Worm (Caenorhabditis elegans) whole organism, young adult: ENCODE measurements around the gene F22B3.10.

Source experiments
- D2030.7 ChIP-seq: fragments of 200-800 bp; sonication (Bioruptor generic); IDR thresholded peaks from 2 replicates; pipeline ENCODE4 v1.3.6; 2022; ENCODE audit warnings: missing genetic modification reagents, missing genetic modification characterization, missing compliant biosample characterization
- T07F8.4 ChIP-seq: sonication (generic microtip); optimal IDR thresholded peaks from 2 replicates; lab custom pipeline; 2016; ENCODE audit warnings: mild to moderate bottlenecking, missing genetic modification characterization, moderate library complexity, missing compliant biosample characterization
- Y53G8AR.9 ChIP-seq: fragments of 200-800 bp; sonication (Bioruptor generic); conservative IDR thresholded peaks from 2 replicates; pipeline ENCODE4 v1.3.6; 2022; ENCODE audit warnings: missing genetic modification reagents, missing genetic modification characterization, missing compliant biosample characterization
- ama-1 ChIP-seq, 3 experiments: fragments of 150-350 bp in 1 of 3; sonication (generic microtip) in 2 of 3; optimal IDR thresholded peaks; 2 replicates each; lab custom pipeline; 2014 to 2018; ENCODE audit warnings: missing biosample characterization in 2 of 3, missing genetic modification characterization in 2 of 3, missing genetic modification reagents in 2 of 3
- aptf-3 ChIP-seq: fragments of 200-800 bp; sonication (Bioruptor generic); IDR thresholded peaks from 2 replicates; pipeline ENCODE4 v1.3.6; 2022; ENCODE audit warnings: missing genetic modification characterization, missing compliant biosample characterization
- dpff-1 ChIP-seq: sonication (generic microtip); optimal IDR thresholded peaks from 2 replicates; lab custom pipeline; 2017; ENCODE audit warnings: mild to moderate bottlenecking, missing genetic modification characterization, missing compliant biosample characterization
- egl-18 ChIP-seq: fragments of 200-800 bp; sonication (Bioruptor generic); IDR thresholded peaks from 2 replicates; pipeline ENCODE4 v1.3.6; 2022; ENCODE audit warnings: missing genetic modification reagents, missing genetic modification characterization, missing compliant biosample characterization
- mel-28 ChIP-seq: sonication (generic microtip); optimal IDR thresholded peaks from 2 replicates; lab custom pipeline; 2016; ENCODE audit warnings: borderline replicate concordance, mild to moderate bottlenecking, missing genetic modification characterization, missing compliant biosample characterization
- nfya-1 ChIP-seq: sonication (generic microtip); optimal IDR thresholded peaks from 2 replicates; lab custom pipeline; 2017; ENCODE audit warnings: antibody characterized with exemption, missing compliant biosample characterization, missing genetic modification characterization, borderline replicate concordance; ENCODE audit not compliant: insufficient read depth
- pha-4 ChIP-seq: fragments of 150-350 bp; sonication (generic microtip); optimal IDR thresholded peaks from 2 replicates; lab custom pipeline; 2014; ENCODE audit warnings: missing biosample characterization, missing genetic modification reagents, missing genetic modification characterization
- sptf-2 ChIP-seq: fragments of 200-800 bp; sonication (Bioruptor generic); optimal IDR thresholded peaks from 2 replicates; lab custom pipeline; 2018; ENCODE audit warnings: mild to moderate bottlenecking, missing genetic modification characterization, missing compliant biosample characterization
- unc-130 ChIP-seq: sonication (generic microtip); optimal IDR thresholded peaks from 2 replicates; lab custom pipeline; 2016; ENCODE audit warnings: missing genetic modification reagents, missing genetic modification characterization, missing compliant biosample characterization
- zfh-2 ChIP-seq: fragments of 200-800 bp; sonication (Bioruptor generic); conservative IDR thresholded peaks from 2 replicates; pipeline ENCODE4 v1.3.6; 2022; ENCODE audit warnings: missing genetic modification reagents, missing genetic modification characterization, missing compliant biosample characterization

ce11 chrIV:11431448-11431847 is 16.6 kb upstream of the F22B3.10 start:
- TF ChIP-seq nfya-1 (tag; lab: Kevin White, UChicago) (no peak), mel-28 (tag; lab: Kevin White, UChicago) (no peak), sptf-2 (no peak), dpff-1 (no peak), egl-18 (GFP tag; lab: Robert Waterston, UW) (no peak), zfh-2 (GFP tag; lab: Robert Waterston, UW) (no peak), aptf-3 (GFP tag; lab: Robert Waterston, UW) (no peak), Y53G8AR.9 (GFP tag; lab: Robert Waterston, UW) (no peak), pha-4 (tag; lab: Kevin White, UChicago) (no peak), T07F8.4 (tag; lab: Kevin White, UChicago) (no peak), D2030.7 (GFP tag; lab: Robert Waterston, UW) (no peak), ama-1 (optimal IDR thresholded peaks at IDR 0.05; lab: Kevin White, UChicago) (no peak), ama-1 (GFP tag; optimal IDR thresholded peaks at IDR 0.05; lab: Kevin White, UChicago) (no peak), unc-130 (GFP tag; lab: Kevin White, UChicago) (no peak)
